Fruit fly (Drosophila melanogaster) whole organism, wandering third instar larva: ENCODE measurements around the gene CG31898.

Source experiments
- Abd-B ChIP-seq: fragments of >200 bp; optimal IDR thresholded peaks from 2 replicates; lab custom pipeline; 2017; ENCODE audit warnings: missing biosample characterization, missing genetic modification characterization
- CG9705 ChIP-seq: fragments of 200-800 bp; sonication (Bioruptor generic); optimal IDR thresholded peaks from 2 replicates; lab custom pipeline; 2018; ENCODE audit warnings: missing biosample characterization, mild to moderate bottlenecking, missing genetic modification characterization
- CrebA ChIP-seq: fragments of 200-800 bp; sonication (Bioruptor generic); optimal IDR thresholded peaks from 2 replicates; lab custom pipeline; 2016; ENCODE audit warnings: missing biosample characterization, mild to moderate bottlenecking, missing genetic modification characterization, borderline replicate concordance
- Dfd ChIP-seq: fragments of >200 bp; optimal IDR thresholded peaks from 2 replicates; lab custom pipeline; 2017; ENCODE audit warnings: missing biosample characterization, missing genetic modification characterization
- Dif ChIP-seq: fragments of 200-275, 200-300 bp; sonication (Bioruptor generic); optimal IDR thresholded peaks from 2 replicates; lab custom pipeline; 2018; ENCODE audit warnings: missing biosample characterization, missing genetic modification characterization; ENCODE audit not compliant: partially characterized antibody
- GATAd ChIP-seq: sonication (Bioruptor generic); optimal IDR thresholded peaks from 2 replicates; lab custom pipeline; 2016; ENCODE audit warnings: missing biosample characterization, missing genetic modification characterization
- Hnf4 ChIP-seq: fragments of 200-800 bp; sonication (Bioruptor generic); optimal IDR thresholded peaks from 2 replicates; lab custom pipeline; 2016; ENCODE audit warnings: missing biosample characterization, mild to moderate bottlenecking, missing genetic modification characterization
- Hr78 ChIP-seq: fragments of >200 bp; optimal IDR thresholded peaks from 2 replicates; lab custom pipeline; 2017; ENCODE audit warnings: missing biosample characterization, missing genetic modification characterization
- Jra ChIP-seq: sonication (Bioruptor generic); optimal IDR thresholded peaks from 2 replicates; lab custom pipeline; 2016; ENCODE audit warnings: missing biosample characterization, missing genetic modification characterization
- Mio ChIP-seq: sonication (Bioruptor generic); optimal IDR thresholded peaks from 2 replicates; lab custom pipeline; 2016; ENCODE audit warnings: missing biosample characterization, missing genetic modification characterization
- Myc ChIP-seq: fragments of >200 bp; optimal IDR thresholded peaks from 2 replicates; lab custom pipeline; 2017
- N ChIP-seq: fragments of >200 bp; optimal IDR thresholded peaks from 2 replicates; lab custom pipeline; 2018; ENCODE audit warnings: missing biosample characterization, missing external identifiers, missing genetic modification characterization
- OdsH ChIP-seq: fragments of 200-800 bp; sonication (Bioruptor generic); optimal IDR thresholded peaks from 2 replicates; lab custom pipeline; 2016; ENCODE audit warnings: missing biosample characterization, mild to moderate bottlenecking, missing genetic modification characterization
- Rel ChIP-seq, 2 experiments: fragments of 200-800 bp; sonication (Bioruptor generic) in 1 of 2; optimal IDR thresholded peaks; 2 replicates in 1 of 2; 3 replicates in 1 of 2; lab custom pipeline; 2016 to 2019; ENCODE audit warnings: mild to moderate bottlenecking in 2 of 2, missing biosample characterization in 2 of 2, missing genetic modification characterization in 2 of 2, moderate library complexity in 1 of 2
- Sp1 ChIP-seq: fragments of 200-800 bp; sonication (Bioruptor generic); optimal IDR thresholded peaks from 3 replicates; lab custom pipeline; 2019; ENCODE audit warnings: missing biosample characterization, mild to moderate bottlenecking, missing genetic modification characterization, moderate library complexity
- Vsx2 ChIP-seq: fragments of 200-300, 225-300 bp; sonication (Bioruptor generic); optimal IDR thresholded peaks from 2 replicates; lab custom pipeline; 2018; ENCODE audit warnings: missing biosample characterization, missing genetic modification characterization; ENCODE audit not compliant: partially characterized antibody
- brk ChIP-seq: fragments of 200-800 bp; sonication (Bioruptor generic); optimal IDR thresholded peaks from 2 replicates; lab custom pipeline; 2016; ENCODE audit warnings: missing biosample characterization, mild to moderate bottlenecking, missing genetic modification characterization
- dl ChIP-seq, 2 experiments: fragments of 175-275, 200-275 bp in 1 of 2; fragments of 200-275 bp in 1 of 2; sonication (Bioruptor generic); optimal IDR thresholded peaks; lab custom pipeline; 2018; ENCODE audit warnings: mild to moderate bottlenecking in 2 of 2, missing biosample characterization in 2 of 2, missing genetic modification characterization in 2 of 2, moderate library complexity in 2 of 2; ENCODE audit not compliant: partially characterized antibody in 2 of 2, insufficient read depth in 1 of 2
- dmrt93B ChIP-seq: fragments of 200-800 bp; sonication (Bioruptor generic); optimal IDR thresholded peaks from 2 replicates; lab custom pipeline; 2018; ENCODE audit warnings: missing biosample characterization, mild to moderate bottlenecking, missing genetic modification characterization
- dsf ChIP-seq: sonication (Bioruptor generic); optimal IDR thresholded peaks from 2 replicates; lab custom pipeline; 2016; ENCODE audit warnings: missing biosample characterization, missing genetic modification characterization, borderline replicate concordance
- ey ChIP-seq: fragments of 200-800 bp; sonication (Bioruptor generic); optimal IDR thresholded peaks from 2 replicates; lab custom pipeline; 2016; ENCODE audit warnings: missing biosample characterization, missing genetic modification characterization
- foxo ChIP-seq, 2 experiments: fragments of 200-800 bp; sonication (Bioruptor generic); optimal IDR thresholded peaks; 2 replicates in 1 of 2; 3 replicates in 1 of 2; lab custom pipeline; 2016 to 2017; ENCODE audit warnings: missing biosample characterization in 2 of 2, missing genetic modification characterization in 2 of 2
- fru ChIP-seq: fragments of 200-800 bp; sonication (Bioruptor generic); optimal IDR thresholded peaks from 3 replicates; lab custom pipeline; 2016; ENCODE audit warnings: missing biosample characterization, mild to moderate bottlenecking, missing genetic modification characterization
- jim ChIP-seq: fragments of 175-275, 200-325 bp; sonication (Bioruptor generic); optimal IDR thresholded peaks from 2 replicates; lab custom pipeline; 2016; ENCODE audit warnings: missing biosample characterization, mild to moderate bottlenecking, missing genetic modification characterization
- lola ChIP-seq: fragments of >200 bp; optimal IDR thresholded peaks from 2 replicates; lab custom pipeline; 2017; ENCODE audit warnings: missing biosample characterization, missing genetic modification characterization
- pan ChIP-seq: fragments of >200 bp; optimal IDR thresholded peaks from 2 replicates; lab custom pipeline; 2017
- psq ChIP-seq: fragments of 200-800 bp; sonication (Bioruptor generic); optimal IDR thresholded peaks from 3 replicates; lab custom pipeline; 2017; ENCODE audit warnings: missing biosample characterization, mild to moderate bottlenecking, missing genetic modification characterization, moderate library complexity
- rgr ChIP-seq: fragments of 200-800 bp; sonication (Bioruptor generic); optimal IDR thresholded peaks from 3 replicates; lab custom pipeline; 2016; ENCODE audit warnings: missing biosample characterization, mild to moderate bottlenecking, missing genetic modification characterization
- sage ChIP-seq: fragments of 200-800 bp; sonication (Bioruptor generic); optimal IDR thresholded peaks from 2 replicates; lab custom pipeline; 2016; ENCODE audit warnings: missing biosample characterization, mild to moderate bottlenecking, missing genetic modification characterization
- sv ChIP-seq: fragments of 200-800 bp; sonication (Bioruptor generic); optimal IDR thresholded peaks from 3 replicates; lab custom pipeline; 2016; ENCODE audit warnings: missing biosample characterization, missing genetic modification characterization
- tai ChIP-seq: sonication (Bioruptor generic); optimal IDR thresholded peaks from 2 replicates; lab custom pipeline; 2016; ENCODE audit warnings: missing biosample characterization, missing genetic modification characterization
- usp ChIP-seq: fragments of >200 bp; optimal IDR thresholded peaks from 2 replicates; lab custom pipeline; 2017; ENCODE audit warnings: missing biosample characterization, missing genetic modification characterization

CG31898 gene

DNA sequence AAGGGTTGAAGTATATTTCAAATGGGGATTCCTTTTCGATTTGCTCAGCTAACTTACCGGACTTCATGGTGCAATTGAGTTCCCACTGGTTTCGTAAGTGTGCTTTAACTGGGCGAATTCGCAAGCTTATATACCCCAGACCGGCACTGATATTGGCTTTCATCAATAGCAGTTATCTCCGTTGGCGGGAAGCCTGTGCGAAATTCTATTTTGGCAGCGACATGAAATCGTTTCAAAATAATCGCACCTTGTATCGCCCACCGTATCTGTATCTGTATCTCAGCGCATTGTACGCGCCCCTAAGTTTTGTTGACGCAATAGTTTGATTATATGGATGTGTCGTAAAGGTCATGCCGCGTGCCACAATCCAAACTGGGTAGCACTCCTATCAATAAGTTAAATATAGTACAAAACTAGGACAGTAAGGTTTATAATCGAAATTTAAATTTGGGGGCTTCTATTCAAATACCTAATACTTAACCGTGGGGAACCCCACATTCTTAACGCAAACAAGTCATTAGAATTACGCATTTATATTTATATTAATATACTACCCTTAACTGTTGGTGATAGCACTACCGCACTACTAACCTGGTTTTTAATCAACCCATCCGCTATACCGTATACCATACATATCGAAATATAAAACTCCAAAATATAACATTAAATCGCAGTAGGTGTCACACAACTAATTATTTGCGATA lies 4.1 kb upstream of the CG31898 start, which contains the start of the genes Peritrophin-15a and CG13385:
Gene Peritrophin-15a (minus strand): TSS at position 101 of the 704 bp plus-strand sequence.
Gene CG13385 (plus strand): TSS at position 654 of the 704 bp plus-strand sequence.
- TF ChIP-seq brk: no peak
- TF ChIP-seq usp: no peak
- TF ChIP-seq sage: no peak
- TF ChIP-seq lola (GFP tag; lab: Kevin White, UChicago): no peak
- no peak for TF ChIP-seq jim (GFP tag; lab: Kevin White, UChicago)
- no peak for TF ChIP-seq ey
- no peak for TF ChIP-seq rgr (GFP tag; lab: Kevin White, UChicago)
- TF ChIP-seq pan (lab: Kevin White, UChicago): no peak
- no peak for TF ChIP-seq psq (GFP tag; lab: Kevin White, UChicago)
- no peak for TF ChIP-seq Vsx2 (GFP tag; lab: Kevin White, UChicago)
- no peak for TF ChIP-seq foxo (GFP tag; optimal IDR thresholded peaks at IDR 0.05; lab: Kevin White, UChicago)
- no peak for TF ChIP-seq CG9705 (GFP tag; lab: Kevin White, UChicago)
- no peak for TF ChIP-seq dmrt93B
- TF ChIP-seq Hnf4 (GFP tag; lab: Kevin White, UChicago): no peak

DNA sequence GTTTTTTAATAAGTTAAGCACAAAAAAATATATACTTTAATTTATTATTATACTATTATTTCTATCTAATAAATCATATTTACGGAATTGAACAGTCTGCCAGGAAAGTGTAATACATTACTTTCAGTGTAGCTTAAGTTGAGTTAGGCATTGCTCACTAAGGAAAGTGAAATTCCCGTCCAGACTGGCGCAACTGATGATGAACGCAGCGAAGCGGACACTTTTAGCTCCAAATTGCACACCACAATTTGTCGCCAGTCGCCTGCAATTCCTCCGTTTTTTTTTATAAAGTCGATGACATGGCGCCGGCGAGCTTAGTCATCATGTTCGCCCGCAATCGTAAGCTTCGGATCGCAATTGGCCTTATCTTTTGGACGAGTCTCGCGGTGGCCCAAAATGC lies 1.5 kb upstream of the CG31898 start, which contains the start of gene CG13386:
Gene CG13386 (plus strand): TSS at position 301 of the 400 bp plus-strand sequence.
- TF ChIP-seq dl (GFP tag; optimal IDR thresholded peaks at IDR 0.05; lab: Kevin White, UChicago; ENCODE audit: insufficient read depth in 1 of 2, partially characterized antibody in 2 of 2): no peak
- TF ChIP-seq Hr78 (GFP tag; lab: Kevin White, UChicago): no peak
- TF ChIP-seq ey: no peak
- TF ChIP-seq dmrt93B: no peak
- no peak for TF ChIP-seq Vsx2 (GFP tag; lab: Kevin White, UChicago)
- TF ChIP-seq dsf (GFP tag; lab: Kevin White, UChicago): no peak
- no peak for TF ChIP-seq fru (GFP tag; lab: Kevin White, UChicago)
- TF ChIP-seq Myc (lab: Kevin White, UChicago): no peak
- TF ChIP-seq lola (GFP tag; lab: Kevin White, UChicago): no peak
- TF ChIP-seq GATAd: no peak
- TF ChIP-seq sv: no peak
- no peak for TF ChIP-seq CrebA (GFP tag; lab: Kevin White, UChicago)
- TF ChIP-seq Dif (GFP tag; lab: Kevin White, UChicago): no peak
- no peak for TF ChIP-seq Jra (GFP tag; lab: Kevin White, UChicago)
- no peak for TF ChIP-seq CG9705 (GFP tag; lab: Kevin White, UChicago)
- no peak for TF ChIP-seq tai (GFP tag; lab: Kevin White, UChicago)
- no peak for TF ChIP-seq OdsH (GFP tag; lab: Kevin White, UChicago)

DNA sequence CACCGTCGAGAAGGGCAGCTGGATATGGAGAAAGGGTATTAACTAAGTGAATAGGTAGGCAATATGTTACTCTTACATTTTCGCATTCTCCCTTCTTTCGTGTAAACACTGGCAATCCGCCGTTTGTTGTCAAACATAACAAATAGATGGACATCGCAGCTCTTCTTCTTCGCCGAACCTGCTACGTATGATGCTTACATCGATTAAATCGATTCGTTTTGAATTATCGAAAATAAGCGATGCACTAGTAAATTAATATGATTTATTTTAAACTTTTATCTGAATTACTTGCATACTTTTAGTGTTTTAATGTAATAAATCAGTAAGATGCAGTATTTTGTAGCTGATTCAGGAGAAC lies 2.7 kb downstream of the CG31898 start, which contains the start of gene fy:
Gene fy (minus strand): TSS at position 353 of the 358 bp plus-strand sequence.
- no peak for TF ChIP-seq Jra (GFP tag; lab: Kevin White, UChicago)
- no peak for TF ChIP-seq fru (GFP tag; lab: Kevin White, UChicago)
- no peak for TF ChIP-seq pan (lab: Kevin White, UChicago)
- TF ChIP-seq Mio (GFP tag; lab: Kevin White, UChicago): no peak
- TF ChIP-seq psq (GFP tag; lab: Kevin White, UChicago): no peak
- no peak for TF ChIP-seq N (GFP tag; lab: Kevin White, UChicago)
- TF ChIP-seq dl (GFP tag; optimal IDR thresholded peaks at IDR 0.05; lab: Kevin White, UChicago; ENCODE audit: insufficient read depth in 1 of 2, partially characterized antibody in 2 of 2): no peak
- no peak for TF ChIP-seq Dfd
- TF ChIP-seq tai (GFP tag; lab: Kevin White, UChicago): no peak
- TF ChIP-seq ey: no peak
- TF ChIP-seq Vsx2 (GFP tag; lab: Kevin White, UChicago): no peak
- no peak for TF ChIP-seq usp
- TF ChIP-seq dmrt93B: no peak
- TF ChIP-seq CG9705 (GFP tag; lab: Kevin White, UChicago): no peak
- no peak for TF ChIP-seq Abd-B
- TF ChIP-seq foxo (GFP tag; optimal IDR thresholded peaks at IDR 0.05; lab: Kevin White, UChicago): no peak
- TF ChIP-seq Sp1 (GFP tag; lab: Kevin White, UChicago): no peak
- TF ChIP-seq sage: no peak
- no peak for TF ChIP-seq Hnf4 (GFP tag; lab: Kevin White, UChicago)
- no peak for TF ChIP-seq Rel (GFP tag; optimal IDR thresholded peaks at IDR 0.05; lab: Kevin White, UChicago)
- TF ChIP-seq Rel (tag; optimal IDR thresholded peaks at IDR 0.05; lab: Kevin White, UChicago): no peak
